Worm (Caenorhabditis elegans) whole organism, L4/young adult: ENCODE measurements around the gene C37C3.9.

Source experiments
- W03F9.2 ChIP-seq: fragments of 150-350 bp; optimal IDR thresholded peaks from 2 replicates; lab custom pipeline; 2014; ENCODE audit warnings: missing biosample characterization, missing genetic modification characterization
- dao-5 ChIP-seq: sonication (generic microtip); optimal IDR thresholded peaks from 2 replicates; lab custom pipeline; 2016; ENCODE audit warnings: missing genotype, missing genetic modification characterization, moderate library complexity, missing compliant biosample characterization
- him-1 ChIP-seq: sonication (generic microtip); optimal IDR thresholded peaks from 2 replicates; lab custom pipeline; 2016; ENCODE audit warnings: missing genotype, missing genetic modification reagents, missing genetic modification characterization, missing compliant biosample characterization

Gene C37C3.9

DNA sequence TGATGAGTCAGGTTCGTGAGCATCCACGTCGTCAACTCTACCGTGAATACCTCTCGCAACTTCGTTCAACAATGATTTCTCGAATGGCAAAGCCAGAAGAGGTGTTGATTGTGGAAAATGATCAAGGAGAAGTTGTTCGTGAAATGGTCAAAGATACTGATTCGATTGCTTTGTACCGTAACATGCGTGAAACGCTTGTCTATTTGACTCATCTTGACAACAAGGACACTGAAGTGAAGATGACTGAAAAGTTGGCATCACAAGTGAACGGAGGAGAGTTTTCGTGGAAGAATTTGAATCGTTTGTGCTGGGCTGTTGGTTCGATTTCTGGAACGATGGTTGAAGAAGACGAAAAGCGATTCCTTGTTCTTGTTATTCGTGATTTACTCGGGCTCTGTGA, 47.9 kb downstream of the C37C3.9 start:
- TF ChIP-seq dao-5 (tag; lab: Kevin White, UChicago) (no peak), W03F9.2 (tag; lab: Kevin White, UChicago) (no peak), him-1 (tag; lab: Kevin White, UChicago) (no peak)

DNA sequence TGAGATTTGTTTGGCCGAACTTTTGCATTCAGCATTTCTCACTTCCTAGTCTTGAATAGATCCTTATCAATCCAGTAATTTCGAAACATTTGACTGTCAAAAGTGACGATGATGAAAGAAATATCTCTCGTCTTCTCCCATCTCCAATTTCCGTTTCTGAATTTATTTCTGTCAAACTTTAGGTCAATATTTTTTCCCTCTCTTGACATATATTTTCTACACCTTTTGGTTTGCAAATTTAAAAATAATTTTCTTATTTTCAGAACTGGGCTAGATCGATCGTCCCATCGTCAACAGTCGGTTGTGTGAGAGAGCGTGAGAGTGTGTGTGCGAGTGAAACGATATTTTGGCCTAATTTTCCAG, 49.7 kb downstream of the C37C3.9 start, which contains the start of gene xpo-1:
xpo-1 (plus strand) TSS at position 264 of the 363 bp plus-strand sequence.
- TF ChIP-seq W03F9.2 (tag; lab: Kevin White, UChicago) = no peak

DNA sequence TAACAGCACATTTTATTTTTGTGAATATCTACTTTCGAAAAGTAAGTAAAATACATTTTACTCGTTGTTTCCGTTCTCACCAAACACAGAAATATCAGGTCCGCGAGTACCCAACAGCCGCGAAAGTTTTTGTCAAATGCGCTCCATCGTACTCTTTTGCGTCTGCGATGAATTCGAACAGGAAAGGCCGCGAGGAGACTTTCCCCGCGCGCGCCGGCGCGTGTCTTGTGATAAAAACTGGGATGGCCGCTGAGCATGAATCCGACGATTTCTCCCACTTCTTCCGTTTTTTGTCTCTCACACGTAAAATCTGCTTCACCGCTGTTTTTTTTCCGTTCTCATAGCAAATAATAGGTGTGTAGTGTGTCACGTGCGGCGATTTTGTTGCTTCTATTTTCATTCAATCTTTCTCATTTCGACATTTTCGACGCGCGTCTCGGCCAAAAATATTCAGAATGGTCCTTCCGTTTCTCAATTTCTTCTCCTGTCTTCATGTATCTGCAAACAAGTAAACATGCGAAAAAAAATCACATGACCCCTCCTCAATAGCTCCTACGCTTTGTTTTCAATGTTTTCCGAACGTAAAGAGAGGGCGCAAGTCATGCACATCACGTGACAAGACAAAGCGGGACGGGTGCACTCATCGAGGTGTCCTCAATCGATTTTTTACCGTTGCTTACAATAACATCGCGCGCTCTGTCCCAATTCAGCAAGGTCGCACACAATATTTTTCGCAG, 50.3 kb downstream of the C37C3.9 start, which contains the start of gene uvs-1:
uvs-1 (minus strand) TSS at position 145 of the 737 bp plus-strand sequence.
- TF ChIP-seq him-1 (tag; lab: Kevin White, UChicago) (no peak), W03F9.2 (tag; lab: Kevin White, UChicago) (no peak), dao-5 (tag; lab: Kevin White, UChicago) (no peak)

DNA sequence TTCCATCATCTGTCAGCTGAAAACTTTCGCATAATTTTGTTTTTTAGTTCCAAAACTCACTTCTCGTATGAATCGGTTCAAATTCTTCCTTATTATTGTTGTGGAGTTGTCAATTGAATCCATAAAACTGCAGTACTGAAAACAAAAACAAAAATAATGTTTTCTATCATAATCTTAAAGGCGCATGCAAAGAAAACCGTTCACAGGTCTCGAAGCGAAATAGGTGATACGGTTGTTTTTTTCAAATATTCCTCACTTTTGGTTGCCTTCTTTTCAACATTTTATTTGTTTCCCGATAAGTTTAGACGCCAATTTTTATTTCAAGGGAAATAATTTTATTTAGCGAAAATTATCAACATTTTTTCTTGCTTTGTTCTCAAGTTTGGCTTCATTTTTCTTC, 50.9 kb downstream of the C37C3.9 start:
- TF ChIP-seq him-1 (tag; lab: Kevin White, UChicago) (no peak), W03F9.2 (tag; lab: Kevin White, UChicago) (no peak)
